Fruit fly (Drosophila melanogaster) S2 (cell line): ENCODE measurements around the gene scat.

Experiments used
- CG8478 ChIP-seq: fragments of >200 bp; optimal IDR thresholded peaks from 2 replicates; lab custom pipeline; 2018
- CTCF ChIP-seq, 2 experiments: fragments of >200 bp; optimal IDR thresholded peaks; 2 replicates each; lab custom pipeline; 2018

dm6 chr2L:9452959-9453358 lies 21.8 kb downstream of the scat start:
- TF ChIP-seq CG8478 (lab: Kevin White, UChicago), result no peak
- no peak for TF ChIP-seq CTCF (optimal IDR thresholded peaks at IDR 0.05; lab: Kevin White, UChicago)
